Fruit fly (Drosophila melanogaster): ENCODE measurements around the gene CG33333.

The CG33333 gene

dm6 chr3R:17385329-17386019, 31.8 kb upstream of the CG33333 start (continued):
- TF ChIP-seq amos (GFP tag; IDR thresholded peaks at IDR 0.05; ENCODE audit: partially characterized antibody) = peak; percentile 56
- TF ChIP-seq jigr1 (GFP tag; IDR thresholded peaks at IDR 0.05) = 0 out of 3 replicates have a peak, but pooled peaks have one; percentile 11
- TF ChIP-seq btn (GFP tag; optimal IDR thresholded peaks at IDR 0.05) = no peak
- TF ChIP-seq Opbp (GFP tag; IDR thresholded peaks at IDR 0.05; ENCODE audit: partially characterized antibody) = peak; percentile 72
- TF ChIP-seq PHDP (tag; optimal IDR thresholded peaks at IDR 0.05) = peak; percentile 34
- TF ChIP-seq CG17328 (GFP tag; IDR thresholded peaks at IDR 0.05) = peak; percentile 7; the same call in 1 of the 2 replicates
- peak; percentile 41; the same call in 1 of the 2 replicates for TF ChIP-seq CG4730 (GFP tag; IDR thresholded peaks at IDR 0.05)
- TF ChIP-seq fd96Cb (tag; optimal IDR thresholded peaks at IDR 0.05) = peak; percentile 30
- TF ChIP-seq CG13624 (GFP tag; optimal IDR thresholded peaks at IDR 0.05) = peak; percentile 80
- TF ChIP-seq CG10147 (GFP tag; optimal IDR thresholded peaks at IDR 0.05) = no peak
- TF ChIP-seq Med (GFP tag) = peak; percentile 96
- TF ChIP-seq D19A (tag; optimal IDR thresholded peaks at IDR 0.05) = peak; percentile 12
- TF ChIP-seq E2f2 (GFP tag; IDR thresholded peaks at IDR 0.05) = peak; percentile 98
- peak; percentile 65 for TF ChIP-seq Mes4 (GFP tag; optimal IDR thresholded peaks at IDR 0.05)
- TF ChIP-seq bigmax (GFP tag; optimal IDR thresholded peaks at IDR 0.05) = peak; percentile 38
- no peak for TF ChIP-seq CG31388 (GFP tag; optimal IDR thresholded peaks at IDR 0.05)
- TF ChIP-seq Chrac-16 (GFP tag; optimal IDR thresholded peaks at IDR 0.05) = peak; percentile 73
- TF ChIP-seq oc (tag; optimal IDR thresholded peaks at IDR 0.05) = no peak
- 0 out of 2 replicates have a peak, but pooled peaks have one; percentile 9 for TF ChIP-seq CG8765 (GFP tag; IDR thresholded peaks at IDR 0.05)
- peak; percentile 93 for TF ChIP-seq CG9797 (GFP tag; optimal IDR thresholded peaks at IDR 0.05)
- no peak for TF ChIP-seq Lpt (GFP tag; optimal IDR thresholded peaks at IDR 0.05)
- no peak for TF ChIP-seq CG4707 (GFP tag; optimal IDR thresholded peaks at IDR 0.05)
- peak; percentile 49 for TF ChIP-seq CG12744 (GFP tag; optimal IDR thresholded peaks at IDR 0.05)
- TF ChIP-seq grn (GFP tag; optimal IDR thresholded peaks at IDR 0.05) = no peak
- TF ChIP-seq CG8089 (GFP tag; optimal IDR thresholded peaks at IDR 0.05) = peak; percentile 16
- TF ChIP-seq CG17568 (GFP tag; optimal IDR thresholded peaks at IDR 0.05) = no peak
- no peak for TF ChIP-seq Spps (tag; optimal IDR thresholded peaks at IDR 0.05)
- TF ChIP-seq trh (GFP tag; optimal IDR thresholded peaks at IDR 0.05) = no peak
- TF ChIP-seq H15 (GFP tag; IDR thresholded peaks at IDR 0.05) = peak; percentile 43; the same call in 1 of the 3 replicates
- peak; percentile 74 for TF ChIP-seq row (GFP tag; IDR thresholded peaks at IDR 0.05)
- peak; percentile 55 to 56 for TF ChIP-seq chif (GFP tag; optimal IDR thresholded peaks at IDR 0.05)
- TF ChIP-seq onecut (GFP tag; IDR thresholded peaks at IDR 0.05) = no peak
- no peak for TF ChIP-seq TFAM (GFP tag; optimal IDR thresholded peaks at IDR 0.05)
- peak; percentile 69 for TF ChIP-seq tin (GFP tag; optimal IDR thresholded peaks at IDR 0.05)
- TF ChIP-seq CrebB (tag; optimal IDR thresholded peaks at IDR 0.05) = peak; percentile 34
- peak; percentile 38; the same call in 1 of the 2 replicates for TF ChIP-seq danr (GFP tag; IDR thresholded peaks at IDR 0.05)
- peak; percentile 61 for TF ChIP-seq NfI (GFP tag; optimal IDR thresholded peaks at IDR 0.05)
- TF ChIP-seq aop (GFP tag; IDR thresholded peaks at IDR 0.05) = 0 out of 2 replicates have a peak, but pooled peaks have one; percentile 45
- TF ChIP-seq cwo (GFP tag; optimal IDR thresholded peaks at IDR 0.05) = peak; percentile 64
- no peak for TF ChIP-seq gt (GFP tag; IDR thresholded peaks at IDR 0.05)
- TF ChIP-seq CG30020 (tag; optimal IDR thresholded peaks at IDR 0.05) = peak; percentile 31
- TF ChIP-seq Gug (GFP tag; IDR thresholded peaks at IDR 0.05) = no peak; the same call in 3 of the 4 replicates
- TF ChIP-seq CG15011 (GFP tag; optimal IDR thresholded peaks at IDR 0.05) = peak; percentile 52
- peak; percentile 38 for TF ChIP-seq CG12942 (GFP tag; optimal IDR thresholded peaks at IDR 0.05)
- TF ChIP-seq HLH54F (GFP tag; optimal IDR thresholded peaks at IDR 0.05) = peak; percentile 60
- peak; percentile 80 for TF ChIP-seq Atf6 (GFP tag; IDR thresholded peaks at IDR 0.05)
- no peak for TF ChIP-seq C15 (GFP tag; IDR thresholded peaks at IDR 0.05)
- TF ChIP-seq Adf1 (GFP tag; IDR thresholded peaks at IDR 0.05) = peak; percentile 42; the same call in 1 of the 2 replicates
- TF ChIP-seq Usf (GFP tag; optimal IDR thresholded peaks at IDR 0.05) = peak; percentile 37
- peak; percentile 91 for TF ChIP-seq CG1603 (tag; optimal IDR thresholded peaks at IDR 0.05)

Measured in whole organism, embryonic.